Fruit fly (Drosophila melanogaster) whole organism, embryonic: ENCODE measurements around the gene CG13359.
A peak's percentile ranks its signal among the peaks of the same experiment; 100 is the strongest.

Source experiments
- B-H2 ChIP-seq: fragments of 200-800 bp; sonication (Bioruptor generic); optimal IDR thresholded peaks from 2 replicates; lab custom pipeline; 2018; ENCODE audit warnings: missing biosample characterization, mild to moderate bottlenecking, missing genetic modification characterization
- C15 ChIP-seq: fragments of 200-800 bp; sonication (Bioruptor generic); IDR thresholded peaks from 3 replicates; pipeline ENCODE4 v1.3.6; 2022; ENCODE audit warnings: missing biosample characterization, missing genetic modification characterization
- CG10979 ChIP-seq: fragments of 200-800 bp; sonication (Bioruptor generic); optimal IDR thresholded peaks from 2 replicates; lab custom pipeline; 2018; ENCODE audit warnings: missing biosample characterization, mild to moderate bottlenecking, missing genetic modification characterization, moderate library complexity
- CG11093 ChIP-seq: fragments of 200-800 bp; sonication (Bioruptor generic); IDR thresholded peaks from 3 replicates; pipeline ENCODE4 v1.3.6; 2022; ENCODE audit warnings: missing biosample characterization, missing genetic modification characterization
- CG11504 ChIP-seq: fragments of 200-800 bp; sonication (Bioruptor generic); optimal IDR thresholded peaks from 3 replicates; lab custom pipeline; 2019; ENCODE audit warnings: missing biosample characterization, mild to moderate bottlenecking, missing genetic modification characterization, moderate library complexity
- CG11695 ChIP-seq: fragments of 200-800 bp; sonication (Bioruptor generic); IDR thresholded peaks from 3 replicates; pipeline ENCODE4 v1.3.6; 2022; ENCODE audit warnings: missing biosample characterization, missing genetic modification characterization
- CG12299 ChIP-seq: fragments of 200-800 bp; sonication (Bioruptor generic); optimal IDR thresholded peaks from 2 replicates; lab custom pipeline; 2018; ENCODE audit warnings: missing biosample characterization, mild to moderate bottlenecking, missing genetic modification characterization
- CG13624 ChIP-seq: fragments of 200-800 bp; sonication (Bioruptor generic); optimal IDR thresholded peaks from 2 replicates; lab custom pipeline; 2016; ENCODE audit warnings: missing biosample characterization, missing genetic modification characterization
- CG1603 ChIP-seq: fragments of 200-800 bp; sonication (Bioruptor generic); optimal IDR thresholded peaks from 2 replicates; lab custom pipeline; 2019; ENCODE audit warnings: missing biosample characterization, mild to moderate bottlenecking, missing genetic modification characterization, moderate library complexity
- CG17186 ChIP-seq: fragments of 200-800 bp; sonication (Bioruptor generic); optimal IDR thresholded peaks from 3 replicates; lab custom pipeline; 2017; ENCODE audit warnings: missing biosample characterization, missing genetic modification reagents, missing genetic modification characterization
- CG17568 ChIP-seq: fragments of 200-800 bp; sonication (Bioruptor generic); optimal IDR thresholded peaks from 2 replicates; lab custom pipeline; 2018; ENCODE audit warnings: missing biosample characterization, mild to moderate bottlenecking, missing genetic modification characterization, moderate library complexity
- CG18476 ChIP-seq: fragments of 200-800 bp; sonication (Bioruptor generic); optimal IDR thresholded peaks from 2 replicates; lab custom pipeline; 2016; ENCODE audit warnings: missing biosample characterization, mild to moderate bottlenecking, missing genetic modification characterization
- CG2116 ChIP-seq: fragments of 200-800 bp; sonication (Bioruptor generic); optimal IDR thresholded peaks from 3 replicates; lab custom pipeline; 2018; ENCODE audit warnings: missing biosample characterization, mild to moderate bottlenecking, missing genetic modification characterization
- CG2202 ChIP-seq: fragments of 200-800 bp; sonication (Bioruptor generic); optimal IDR thresholded peaks from 2 replicates; lab custom pipeline; 2018; ENCODE audit warnings: missing biosample characterization, mild to moderate bottlenecking, missing genetic modification characterization
- CG2889 ChIP-seq: fragments of 200-800 bp; sonication (Bioruptor generic); IDR thresholded peaks from 3 replicates; pipeline ENCODE4 v1.3.6; 2022; ENCODE audit warnings: missing biosample characterization, missing genetic modification characterization
- CG33213 ChIP-seq: fragments of 200-800 bp; sonication (Bioruptor generic); optimal IDR thresholded peaks from 3 replicates; lab custom pipeline; 2016; ENCODE audit warnings: missing biosample characterization, missing genetic modification characterization
- CG34224 ChIP-seq: fragments of 200-800 bp; sonication (Bioruptor generic); IDR thresholded peaks from 3 replicates; pipeline ENCODE4 v1.3.6; 2022; ENCODE audit warnings: missing biosample characterization, missing genetic modification characterization; ENCODE audit not compliant: partially characterized antibody
- CG42726 ChIP-seq: fragments of 200-800 bp; sonication (Bioruptor generic); IDR thresholded peaks from 2 replicates; pipeline ENCODE4 v1.3.6; 2022; ENCODE audit warnings: missing biosample characterization, missing genetic modification characterization; ENCODE audit not compliant: partially characterized antibody
- CG5953 ChIP-seq: fragments of 200-800 bp; sonication (Bioruptor generic); IDR thresholded peaks from 2 replicates; pipeline ENCODE4 v1.3.6; 2022; ENCODE audit warnings: missing biosample characterization, missing genetic modification characterization
- CG7372 ChIP-seq: fragments of 200-800 bp; sonication (Bioruptor generic); IDR thresholded peaks from 2 replicates; pipeline ENCODE4 v1.3.6; 2022; ENCODE audit warnings: missing biosample characterization, missing genetic modification characterization
- CG7556 ChIP-seq: fragments of 200-800 bp; sonication (Bioruptor generic); optimal IDR thresholded peaks from 2 replicates; lab custom pipeline; 2017; ENCODE audit warnings: missing biosample characterization, mild to moderate bottlenecking, missing genetic modification characterization
- CG9932 ChIP-seq: fragments of 200-800 bp; sonication (Bioruptor generic); IDR thresholded peaks from 2 replicates; pipeline ENCODE4 v1.3.6; 2022; ENCODE audit warnings: missing biosample characterization, missing genetic modification characterization
- CrebB ChIP-seq: fragments of 200-800 bp; sonication (Bioruptor generic); optimal IDR thresholded peaks from 3 replicates; lab custom pipeline; 2018; ENCODE audit warnings: missing biosample characterization, mild to moderate bottlenecking, missing genetic modification characterization
- Dek ChIP-seq: fragments of 200-800 bp; sonication (Bioruptor generic); optimal IDR thresholded peaks from 3 replicates; lab custom pipeline; 2019; ENCODE audit warnings: missing biosample characterization, mild to moderate bottlenecking, missing genetic modification characterization, moderate library complexity
- Doc2 ChIP-seq: fragments of 200-800 bp; sonication (Bioruptor generic); IDR thresholded peaks from 2 replicates; pipeline ENCODE4 v1.3.6; 2022; ENCODE audit warnings: missing biosample characterization, missing genetic modification characterization
- Fer2 ChIP-seq: fragments of 200-800 bp; sonication (Bioruptor generic); optimal IDR thresholded peaks from 2 replicates; lab custom pipeline; 2018; ENCODE audit warnings: missing biosample characterization, mild to moderate bottlenecking, missing genetic modification characterization, moderate library complexity
- HHEX ChIP-seq: fragments of 200-800 bp; sonication (Bioruptor generic); optimal IDR thresholded peaks from 3 replicates; lab custom pipeline; 2017; ENCODE audit warnings: missing biosample characterization, mild to moderate bottlenecking, missing genetic modification characterization, missing genetic modification reagents
- Lpt ChIP-seq: fragments of >200 bp; optimal IDR thresholded peaks from 2 replicates; lab custom pipeline; 2018; ENCODE audit warnings: missing biosample characterization, missing genetic modification characterization
- Myb ChIP-seq: fragments of 200-800 bp; sonication (Bioruptor generic); optimal IDR thresholded peaks from 2 replicates; lab custom pipeline; 2016; ENCODE audit warnings: missing biosample characterization, missing genetic modification characterization
- NFAT ChIP-seq: fragments of 200-800 bp; sonication (Bioruptor generic); IDR thresholded peaks from 2 replicates; pipeline ENCODE4 v1.3.6; 2022; ENCODE audit warnings: missing biosample characterization, missing genetic modification characterization
- Oli ChIP-seq: fragments of 200-800 bp; sonication (Bioruptor generic); optimal IDR thresholded peaks from 2 replicates; lab custom pipeline; 2018; ENCODE audit warnings: missing biosample characterization, mild to moderate bottlenecking, missing genetic modification characterization, moderate library complexity
- Stat92E ChIP-seq, 3 experiments: fragments of >200 bp in 2 of 3; fragments of 200-800 bp in 1 of 3; sonication (Bioruptor generic) in 1 of 3; optimal IDR thresholded peaks; 2 replicates each; lab custom pipeline; 2017 to 2019; ENCODE audit warnings: missing biosample characterization in 3 of 3, missing genetic modification characterization in 3 of 3, mild to moderate bottlenecking in 1 of 3, moderate library complexity in 1 of 3
- ab ChIP-seq: fragments of 200-800 bp; sonication (Bioruptor generic); optimal IDR thresholded peaks from 2 replicates; lab custom pipeline; 2016; ENCODE audit warnings: missing biosample characterization, missing genetic modification characterization
- ato ChIP-seq: fragments of 200-800 bp; sonication (Bioruptor generic); IDR thresholded peaks from 2 replicates; pipeline ENCODE4 v1.3.6; 2022; ENCODE audit warnings: missing biosample characterization, missing genetic modification characterization; ENCODE audit not compliant: partially characterized antibody
- cad ChIP-seq: fragments of >200 bp; optimal IDR thresholded peaks from 2 replicates; lab custom pipeline; 2017; ENCODE audit warnings: missing biosample characterization, missing genetic modification characterization
- dimm ChIP-seq: fragments of 200-800 bp; sonication (Bioruptor generic); IDR thresholded peaks from 2 replicates; pipeline ENCODE4 v1.3.6; 2022; ENCODE audit warnings: missing biosample characterization, missing genetic modification characterization
- emc ChIP-seq: fragments of 200-800 bp; sonication (Bioruptor generic); optimal IDR thresholded peaks from 2 replicates; lab custom pipeline; 2016; ENCODE audit warnings: missing biosample characterization, missing genetic modification characterization
- ftz-f1 ChIP-seq: fragments of 200-800 bp; sonication (Bioruptor generic); optimal IDR thresholded peaks from 2 replicates; lab custom pipeline; 2016; ENCODE audit warnings: missing biosample characterization, missing genetic modification characterization
- ham ChIP-seq: fragments of 200-800 bp; sonication (Bioruptor generic); IDR thresholded peaks from 2 replicates; pipeline ENCODE4 v1.3.6; 2022; ENCODE audit warnings: missing biosample characterization, missing genetic modification characterization
- hb ChIP-seq: fragments of 200-800 bp; sonication (Bioruptor generic); IDR thresholded peaks from 3 replicates; pipeline ENCODE4 v1.3.6; 2022; ENCODE audit warnings: missing biosample characterization, missing genetic modification characterization; ENCODE audit not compliant: partially characterized antibody
- hth ChIP-seq: fragments of >200 bp; optimal IDR thresholded peaks from 2 replicates; lab custom pipeline; 2017; ENCODE audit warnings: inconsistent platforms
- knrl ChIP-seq: fragments of 200-800 bp; sonication (Bioruptor generic); IDR thresholded peaks from 3 replicates; pipeline ENCODE4 v1.3.6; 2022; ENCODE audit warnings: missing biosample characterization, missing genetic modification characterization; ENCODE audit not compliant: partially characterized antibody
- maf-S ChIP-seq: fragments of 200-800 bp; sonication (Bioruptor generic); optimal IDR thresholded peaks from 2 replicates; lab custom pipeline; 2016; ENCODE audit warnings: missing biosample characterization, missing genetic modification characterization
- nom ChIP-seq: fragments of 200-800 bp; sonication (Bioruptor generic); optimal IDR thresholded peaks from 2 replicates; lab custom pipeline; 2017; ENCODE audit warnings: missing biosample characterization, missing genetic modification characterization, mild to moderate bottlenecking, moderate library complexity, missing genetic modification reagents
- pros ChIP-seq: fragments of 200-800 bp; sonication (Bioruptor generic); optimal IDR thresholded peaks from 3 replicates; lab custom pipeline; 2019; ENCODE audit warnings: missing biosample characterization, mild to moderate bottlenecking, missing genetic modification characterization, moderate library complexity
- row ChIP-seq: fragments of 200-800 bp; sonication (Bioruptor generic); IDR thresholded peaks from 3 replicates; pipeline ENCODE4 v1.3.6; 2022; ENCODE audit warnings: missing biosample characterization, missing genetic modification characterization
- slbo ChIP-seq: fragments of 200-800 bp; sonication (Bioruptor generic); IDR thresholded peaks from 2 replicates; pipeline ENCODE4 v1.3.6; 2022; ENCODE audit warnings: missing biosample characterization, missing genetic modification characterization
- sna ChIP-seq: fragments of 200-800 bp; sonication (Bioruptor generic); IDR thresholded peaks from 2 replicates; pipeline ENCODE4 v1.3.6; 2022; ENCODE audit warnings: missing biosample characterization, missing genetic modification characterization; ENCODE audit not compliant: partially characterized antibody
- trh ChIP-seq: fragments of 200-800 bp; sonication (Bioruptor generic); optimal IDR thresholded peaks from 2 replicates; lab custom pipeline; 2016; ENCODE audit warnings: missing biosample characterization, missing genetic modification characterization
- tup ChIP-seq: fragments of 200-800 bp; sonication (Bioruptor generic); optimal IDR thresholded peaks from 2 replicates; lab custom pipeline; 2016; ENCODE audit warnings: missing biosample characterization, mild to moderate bottlenecking, missing genetic modification characterization, moderate library complexity
- usp ChIP-seq: fragments of >200 bp; optimal IDR thresholded peaks from 2 replicates; lab custom pipeline; 2017; ENCODE audit warnings: missing biosample characterization, missing genetic modification characterization

CG13359 gene

dm6 chrX:771431-772064 lies 31.7 kb downstream of the CG13359 start (continued):
- TF ChIP-seq nom (GFP tag; lab: Kevin White, UChicago) (no peak), CG13624 (GFP tag; lab: Kevin White, UChicago) (no peak), CG2116 (GFP tag; lab: Kevin White, UChicago) (no peak), cad (GFP tag; lab: Kevin White, UChicago) (no peak), CG5953 (no peak), CrebB (tag; lab: Kevin White, UChicago) (no peak), emc (GFP tag; lab: Kevin White, UChicago) (no peak), CG12299 (no peak), CG34224 (GFP tag; lab: Robert Waterston, UW) (no peak), maf-S (GFP tag; lab: Kevin White, UChicago) (no peak), Doc2 (GFP tag; lab: Robert Waterston, UW) (no peak), CG2202 (tag; lab: Kevin White, UChicago) (peak; percentile 20), ftz-f1 (GFP tag; lab: Kevin White, UChicago) (no peak), CG7372 (GFP tag; lab: Robert Waterston, UW) (no peak), CG11093 (GFP tag; lab: Robert Waterston, UW) (0 out of 3 replicates have a peak, but pooled peaks have one; percentile 14), CG9932 (no peak), CG17186 (no peak), Dek (tag; lab: Kevin White, UChicago) (no peak), hb (GFP tag; lab: Robert Waterston, UW) (no peak), hth (no peak), knrl (GFP tag; lab: Robert Waterston, UW) (no peak), dimm (GFP tag; lab: Robert Waterston, UW) (no peak), trh (GFP tag; lab: Kevin White, UChicago) (no peak), CG42726 (GFP tag; lab: Robert Waterston, UW) (no peak), row (peak; percentile 54), CG11504 (tag; lab: Kevin White, UChicago) (peak; percentile 55), CG7556 (no peak), Oli (peak; percentile 42), B-H2 (GFP tag; lab: Kevin White, UChicago) (no peak), CG33213 (GFP tag; lab: Kevin White, UChicago) (peak; percentile 8), ato (GFP tag; lab: Robert Waterston, UW) (no peak), Myb (GFP tag; lab: Kevin White, UChicago) (no peak), CG2889 (GFP tag; lab: Robert Waterston, UW) (no peak), ab (no peak), CG1603 (peak; percentile 76), NFAT (GFP tag; lab: Robert Waterston, UW) (no peak), tup (GFP tag; lab: Kevin White, UChicago) (no peak), HHEX (GFP tag; lab: Kevin White, UChicago) (no peak), slbo (GFP tag; lab: Robert Waterston, UW) (no peak), Fer2 (tag; lab: Kevin White, UChicago) (no peak), ham (GFP tag; lab: Robert Waterston, UW) (no peak), CG18476 (no peak), sna (GFP tag; lab: Robert Waterston, UW) (no peak), Stat92E (GFP tag; optimal IDR thresholded peaks at IDR 0.05; lab: Kevin White, UChicago) (no peak), Lpt (no peak), CG11695 (GFP tag; lab: Robert Waterston, UW) (no peak), CG17568 (GFP tag; lab: Kevin White, UChicago) (no peak), C15 (GFP tag; lab: Robert Waterston, UW) (no peak), CG10979 (tag; lab: Kevin White, UChicago) (peak; percentile 66), usp (GFP tag; lab: Kevin White, UChicago) (no peak), pros (GFP tag; lab: Kevin White, UChicago) (no peak)
